Worm (Caenorhabditis elegans) whole organism, L1 larva: ENCODE measurements around the gene fip-4.

ENCODE experiments used
- C04F5.9 ChIP-seq: sonication (generic microtip); optimal IDR thresholded peaks from 2 replicates; lab custom pipeline; 2016; ENCODE audit warnings: missing genetic modification characterization, missing compliant biosample characterization
- C34B4.2 ChIP-seq: sonication (generic microtip); optimal IDR thresholded peaks from 2 replicates; lab custom pipeline; 2017; ENCODE audit warnings: mild to moderate bottlenecking, missing genetic modification characterization, missing compliant biosample characterization
- ama-1 ChIP-seq: fragments of 150-350 bp; optimal IDR thresholded peaks from 2 replicates; lab custom pipeline; 2014
- ceh-63 ChIP-seq: fragments of 200-800 bp; sonication (Bioruptor generic); optimal IDR thresholded peaks from 2 replicates; lab custom pipeline; 2018; ENCODE audit warnings: mild to moderate bottlenecking, missing genetic modification characterization, missing compliant biosample characterization
- ceh-8 ChIP-seq: fragments of 200-800 bp; sonication (Bioruptor generic); optimal IDR thresholded peaks from 2 replicates; lab custom pipeline; 2018; ENCODE audit warnings: mild to moderate bottlenecking, missing genetic modification characterization, moderate library complexity, missing compliant biosample characterization
- ceh-88 ChIP-seq: fragments of 200-800 bp; sonication (Bioruptor generic); IDR thresholded peaks from 2 replicates; pipeline ENCODE4 v1.3.6; 2022; ENCODE audit warnings: missing genetic modification characterization, missing compliant biosample characterization
- ces-1 ChIP-seq: fragments of 150-350 bp; optimal IDR thresholded peaks from 2 replicates; lab custom pipeline; 2014; ENCODE audit warnings: missing biosample characterization, missing genetic modification reagents, missing genetic modification characterization
- efl-1 ChIP-seq, 4 experiments: fragments of 150-350 bp; optimal IDR thresholded peaks in 3 of 4; peaks in 1 of 4; 1 replicate in 1 of 4; 2 replicates in 3 of 4; lab custom pipeline; 2014; ENCODE audit warnings: missing biosample characterization in 2 of 4, missing genetic modification characterization in 2 of 4, missing genetic modification reagents in 2 of 4
- efl-3 ChIP-seq: fragments of 200-800 bp; sonication (Bioruptor generic); optimal IDR thresholded peaks from 2 replicates; lab custom pipeline; 2018; ENCODE audit warnings: mild to moderate bottlenecking, missing genetic modification characterization, missing compliant biosample characterization
- egl-13 ChIP-seq: sonication (generic microtip); optimal IDR thresholded peaks from 2 replicates; lab custom pipeline; 2016; ENCODE audit warnings: missing genotype, missing genetic modification reagents, missing genetic modification characterization, missing compliant biosample characterization
- elt-2 ChIP-seq: sonication (generic microtip); optimal IDR thresholded peaks from 2 replicates; lab custom pipeline; 2016; ENCODE audit warnings: missing genetic modification characterization, mild to moderate bottlenecking, inconsistent platforms, missing compliant biosample characterization, missing genetic modification reagents
- fkh-4 ChIP-seq: sonication (generic microtip); optimal IDR thresholded peaks from 2 replicates; lab custom pipeline; 2016; ENCODE audit warnings: missing compliant biosample characterization, missing genetic modification characterization, borderline replicate concordance
- fos-1 ChIP-seq: fragments of 150-350 bp; optimal IDR thresholded peaks from 2 replicates; lab custom pipeline; 2014; ENCODE audit warnings: missing biosample characterization, missing genetic modification characterization
- grh-1 ChIP-seq: fragments of 200-800 bp; sonication (Bioruptor generic); IDR thresholded peaks from 2 replicates; pipeline ENCODE4 v1.3.6; 2022; ENCODE audit warnings: missing genetic modification reagents, missing genetic modification characterization, missing compliant biosample characterization
- hlh-17 ChIP-seq: fragments of 200-800 bp; sonication (Bioruptor generic); optimal IDR thresholded peaks from 2 replicates; lab custom pipeline; 2018; ENCODE audit warnings: missing genetic modification characterization, mild to moderate bottlenecking, missing compliant biosample characterization, moderate library complexity, borderline replicate concordance
- hlh-4 ChIP-seq: sonication (generic microtip); optimal IDR thresholded peaks from 2 replicates; lab custom pipeline; 2016; ENCODE audit warnings: mild to moderate bottlenecking, missing genetic modification characterization, missing compliant biosample characterization
- hpl-2 ChIP-seq: fragments of 150-350 bp; optimal IDR thresholded peaks from 2 replicates; lab custom pipeline; 2014; ENCODE audit warnings: missing biosample characterization, missing genetic modification reagents, missing genetic modification characterization
- isw-1 ChIP-seq: fragments of 200-800 bp; sonication (Bioruptor generic); IDR thresholded peaks from 2 replicates; pipeline ENCODE4 v1.3.6; 2022; ENCODE audit warnings: missing genetic modification characterization, missing compliant biosample characterization
- jun-1 ChIP-seq: fragments of 150-350 bp; optimal IDR thresholded peaks from 2 replicates; lab custom pipeline; 2014; ENCODE audit warnings: missing biosample characterization, missing genetic modification reagents, missing genetic modification characterization
- lin-15B ChIP-seq: fragments of 150-350 bp; sonication (generic microtip); optimal IDR thresholded peaks from 3 replicates; lab custom pipeline; 2014; ENCODE audit warnings: missing biosample characterization, missing genetic modification characterization
- lin-35 ChIP-seq, 2 experiments: fragments of 150-350 bp; optimal IDR thresholded peaks; 2 replicates each; lab custom pipeline; 2014; ENCODE audit warnings: missing biosample characterization in 2 of 2, missing genetic modification characterization in 2 of 2, missing genetic modification reagents in 2 of 2
- lir-3 ChIP-seq: sonication (generic microtip); optimal IDR thresholded peaks from 2 replicates; lab custom pipeline; 2016; ENCODE audit warnings: mild to moderate bottlenecking, missing genetic modification characterization, moderate library complexity, missing compliant biosample characterization; ENCODE audit not compliant: poor library complexity
- lsy-2 ChIP-seq, 2 experiments: fragments of 150-350 bp; optimal IDR thresholded peaks; 2 replicates each; lab custom pipeline; 2014; ENCODE audit warnings: missing biosample characterization in 2 of 2, missing genetic modification characterization in 2 of 2
- mep-1 ChIP-seq: fragments of 150-350 bp; optimal IDR thresholded peaks from 2 replicates; lab custom pipeline; 2014; ENCODE audit warnings: missing biosample characterization, missing genetic modification characterization
- nhr-20 ChIP-seq: sonication (generic microtip); optimal IDR thresholded peaks from 2 replicates; lab custom pipeline; 2016; ENCODE audit warnings: mild to moderate bottlenecking, missing genetic modification characterization, missing compliant biosample characterization
- nhr-237 ChIP-seq: fragments of 150-350 bp; optimal IDR thresholded peaks from 2 replicates; lab custom pipeline; 2014; ENCODE audit warnings: missing biosample characterization, missing genetic modification characterization
- nhr-71 ChIP-seq: sonication (generic microtip); optimal IDR thresholded peaks from 2 replicates; lab custom pipeline; 2016; ENCODE audit warnings: mild to moderate bottlenecking, missing genetic modification characterization, moderate library complexity, missing compliant biosample characterization
- nhr-85 ChIP-seq: sonication (generic microtip); peaks from one replicate; lab custom pipeline; 2016; ENCODE audit warnings: missing genetic modification characterization, inconsistent platforms, missing compliant biosample characterization
- pag-3 ChIP-seq: sonication (generic microtip); optimal IDR thresholded peaks from 2 replicates; lab custom pipeline; 2017; ENCODE audit warnings: missing genetic modification characterization, mild to moderate bottlenecking, missing compliant biosample characterization, antibody characterized with exemption, borderline replicate concordance; ENCODE audit not compliant: insufficient read depth
- rnt-1 ChIP-seq: sonication (generic microtip); optimal IDR thresholded peaks from 2 replicates; lab custom pipeline; 2016; ENCODE audit warnings: mild to moderate bottlenecking, missing genetic modification characterization, moderate library complexity, missing compliant biosample characterization
- tbx-2 ChIP-seq: sonication (generic microtip); optimal IDR thresholded peaks from 2 replicates; lab custom pipeline; 2016; ENCODE audit warnings: missing genetic modification characterization, missing compliant biosample characterization
- unc-130 ChIP-seq: fragments of 150-350 bp; optimal IDR thresholded peaks from 2 replicates; lab custom pipeline; 2017; ENCODE audit warnings: missing biosample characterization, missing genetic modification characterization, inconsistent platforms
- unc-98 ChIP-seq: fragments of 200-800 bp; sonication (Bioruptor generic); IDR thresholded peaks from 2 replicates; pipeline ENCODE4 v1.3.6; 2022; ENCODE audit warnings: missing genetic modification characterization, missing compliant biosample characterization
- vab-15 ChIP-seq: sonication (generic microtip); optimal IDR thresholded peaks from 2 replicates; lab custom pipeline; 2017; ENCODE audit warnings: missing genotype, mild to moderate bottlenecking, missing genetic modification characterization, missing compliant biosample characterization
- xbp-1 ChIP-seq: sonication (generic microtip); optimal IDR thresholded peaks from 2 replicates; lab custom pipeline; 2016; ENCODE audit warnings: missing genetic modification characterization, missing compliant biosample characterization
- zip-4 ChIP-seq: fragments of 200-800 bp; sonication (Bioruptor generic); optimal IDR thresholded peaks from 2 replicates; lab custom pipeline; 2018; ENCODE audit warnings: mild to moderate bottlenecking, missing genetic modification characterization, moderate library complexity, missing compliant biosample characterization
- ztf-11 ChIP-seq, 2 experiments: sonication (generic microtip); optimal IDR thresholded peaks; 2 replicates each; lab custom pipeline; 2016 to 2017; ENCODE audit warnings: missing genetic modification characterization in 2 of 2, missing biosample characterization in 1 of 2, missing compliant biosample characterization in 1 of 2
- ztf-4 ChIP-seq: fragments of 150-350 bp; optimal IDR thresholded peaks from 2 replicates; lab custom pipeline; 2014; ENCODE audit warnings: missing biosample characterization, missing genetic modification characterization

The fip-4 gene

ce11 chrV:8643093-8643492 is 32.0 kb upstream of the fip-4 start, which contains the start of gene asp-13:
TSS of gene asp-13 (minus strand) at chrV:8643193.
- peak; percentile 22 for TF ChIP-seq elt-2
- no peak for TF ChIP-seq ceh-63 (GFP tag; lab: Kevin White, UChicago)

ce11 chrV:8641266-8641665 is 30.2 kb upstream of the fip-4 start, which contains the start of gene F28A12.3:
TSS of gene F28A12.3 (minus strand) at chrV:8641366.
- TF ChIP-seq efl-1 (optimal IDR thresholded peaks at IDR 0.05; lab: Kevin White, UChicago) (no peak), efl-1 (GFP tag; optimal IDR thresholded peaks at IDR 0.05 in 1 of 2; lab: Kevin White, UChicago) (peak in 1 of 2 experiments; percentile 85), nhr-20 (tag; lab: Kevin White, UChicago) (no peak)

- TF ChIP-seq nhr-85 (tag; lab: Kevin White, UChicago), result no peak
- TF ChIP-seq zip-4 (GFP tag; lab: Kevin White, UChicago), result no peak
- TF ChIP-seq grh-1, result no peak
- TF ChIP-seq fkh-4 (tag; lab: Kevin White, UChicago), result no peak
- TF ChIP-seq unc-98 (GFP tag; lab: Robert Waterston, UW), result no peak
- TF ChIP-seq lir-3 (tag; lab: Kevin White, UChicago), result no peak
- no peak for TF ChIP-seq lsy-2 (tag; optimal IDR thresholded peaks at IDR 0.05; lab: Kevin White, UChicago)
- TF ChIP-seq isw-1, result no peak
- no peak for TF ChIP-seq egl-13 (tag; lab: Kevin White, UChicago)
- TF ChIP-seq ama-1, result no peak
- no peak for TF ChIP-seq fos-1 (tag; lab: Kevin White, UChicago)
- no peak for TF ChIP-seq rnt-1 (tag; lab: Kevin White, UChicago)
- no peak for TF ChIP-seq nhr-20 (tag; lab: Kevin White, UChicago)
- no peak for TF ChIP-seq mep-1 (tag; lab: Kevin White, UChicago)
- no peak for TF ChIP-seq hpl-2 (GFP tag; lab: Kevin White, UChicago)
- no peak for TF ChIP-seq vab-15 (tag; lab: Kevin White, UChicago)
- TF ChIP-seq efl-3 (GFP tag; lab: Kevin White, UChicago), result no peak
- TF ChIP-seq lin-35 (GFP tag; optimal IDR thresholded peaks at IDR 0.05; lab: Kevin White, UChicago), result no peak
- TF ChIP-seq ztf-11 (tag; optimal IDR thresholded peaks at IDR 0.05; lab: Kevin White, UChicago), result no peak
- no peak for TF ChIP-seq C04F5.9 (tag; lab: Kevin White, UChicago)
These were observed 26.7 kb upstream of the fip-4 start, which contains the start of the genes F28A12.10 and acd-4 for ce11 chrV:8637666-8638271. TSS of gene F28A12.10 (minus strand) at chrV:8637766. TSS of gene acd-4 (plus strand) at chrV:8638221.

ce11 chrV:8636907-8637306 is 25.8 kb upstream of the fip-4 start, which contains the start of gene grl-12:
TSS of gene grl-12 (minus strand) at chrV:8637007.
- TF ChIP-seq vab-15 (tag; lab: Kevin White, UChicago) (no peak), ces-1 (no peak), unc-130 (tag; lab: Kevin White, UChicago) (no peak), ceh-88 (no peak), lir-3 (tag; lab: Kevin White, UChicago) (no peak)

ce11 chrV:8635575-8635974 is 24.5 kb upstream of the fip-4 start, which contains the start of gene oac-29:
TSS of gene oac-29 (minus strand) at chrV:8635675.
- no peak for TF ChIP-seq jun-1 (tag; lab: Kevin White, UChicago)
- no peak for TF ChIP-seq lin-15B (tag; lab: Kevin White, UChicago)
- TF ChIP-seq C34B4.2 (tag; lab: Kevin White, UChicago), result no peak
- TF ChIP-seq ztf-4 (tag; lab: Kevin White, UChicago), result no peak
- no peak for TF ChIP-seq ceh-8 (GFP tag; lab: Kevin White, UChicago)
- no peak for TF ChIP-seq pag-3 (tag; lab: Kevin White, UChicago)
- no peak for TF ChIP-seq tbx-2 (tag; lab: Kevin White, UChicago)
- no peak for TF ChIP-seq nhr-71 (tag; lab: Kevin White, UChicago)
- no peak for TF ChIP-seq hlh-4 (tag; lab: Kevin White, UChicago)
- no peak for TF ChIP-seq elt-2
- no peak for TF ChIP-seq hlh-17 (GFP tag; lab: Kevin White, UChicago)
- TF ChIP-seq nhr-237, result no peak
- TF ChIP-seq xbp-1 (tag; lab: Kevin White, UChicago), result no peak
